Fruit fly (Drosophila melanogaster) whole organism, embryonic: ENCODE results near the gene CG12310.

ENCODE experiments used
- BEAF-32 ChIP-seq: fragments of 200-800 bp; sonication (Bioruptor generic); optimal IDR thresholded peaks from 3 replicates; lab custom pipeline; 2017; ENCODE audit warnings: missing biosample characterization, missing genetic modification characterization, mild to moderate bottlenecking, moderate library complexity, missing genetic modification reagents
- Bteb2 ChIP-seq: fragments of 200-800 bp; sonication (Bioruptor generic); optimal IDR thresholded peaks from 2 replicates; lab custom pipeline; 2016; ENCODE audit warnings: missing biosample characterization, missing genetic modification characterization
- CG11247 ChIP-seq: fragments of 200-800 bp; sonication (Bioruptor generic); IDR thresholded peaks from 2 replicates; pipeline ENCODE4 v1.3.6; 2022; ENCODE audit warnings: missing biosample characterization, missing genetic modification characterization
- CG12071 ChIP-seq: fragments of 200-800 bp; sonication (Bioruptor generic); optimal IDR thresholded peaks from 3 replicates; lab custom pipeline; 2018; ENCODE audit warnings: missing biosample characterization, mild to moderate bottlenecking, missing genetic modification characterization
- CG12299 ChIP-seq: fragments of 200-800 bp; sonication (Bioruptor generic); optimal IDR thresholded peaks from 2 replicates; lab custom pipeline; 2018; ENCODE audit warnings: missing biosample characterization, mild to moderate bottlenecking, missing genetic modification characterization
- CG13296 ChIP-seq: fragments of 200-800 bp; sonication (Bioruptor generic); optimal IDR thresholded peaks from 3 replicates; lab custom pipeline; 2018; ENCODE audit warnings: missing biosample characterization, mild to moderate bottlenecking, missing genetic modification characterization
- CG15269 ChIP-seq: fragments of 200-800 bp; sonication (Bioruptor generic); optimal IDR thresholded peaks from 2 replicates; lab custom pipeline; 2018; ENCODE audit warnings: missing biosample characterization, mild to moderate bottlenecking, missing genetic modification characterization, moderate library complexity
- CG16779 ChIP-seq: fragments of 200-800 bp; sonication (Bioruptor generic); IDR thresholded peaks from 2 replicates; pipeline ENCODE4 v1.3.6; 2022; ENCODE audit warnings: missing biosample characterization, missing genetic modification characterization
- CG16863 ChIP-seq: fragments of 200-800 bp; sonication (Bioruptor generic); optimal IDR thresholded peaks from 3 replicates; lab custom pipeline; 2016; ENCODE audit warnings: missing biosample characterization, missing genetic modification characterization
- CG17912 ChIP-seq: fragments of 200-800 bp; sonication (Bioruptor generic); optimal IDR thresholded peaks from 2 replicates; lab custom pipeline; 2018; ENCODE audit warnings: missing biosample characterization, mild to moderate bottlenecking, missing genetic modification characterization
- CG18011 ChIP-seq: fragments of 200-800 bp; sonication (Bioruptor generic); optimal IDR thresholded peaks from 2 replicates; lab custom pipeline; 2017; ENCODE audit warnings: missing biosample characterization, missing genetic modification characterization, mild to moderate bottlenecking, moderate library complexity, missing genotype
- CG18476 ChIP-seq: fragments of 200-800 bp; sonication (Bioruptor generic); optimal IDR thresholded peaks from 2 replicates; lab custom pipeline; 2016; ENCODE audit warnings: missing biosample characterization, mild to moderate bottlenecking, missing genetic modification characterization
- CG2129 ChIP-seq: fragments of 200-800 bp; sonication (Bioruptor generic); IDR thresholded peaks from 2 replicates; pipeline ENCODE4 v1.3.6; 2022; ENCODE audit warnings: missing biosample characterization, missing genetic modification characterization; ENCODE audit not compliant: partially characterized antibody
- CG2199 ChIP-seq: fragments of 200-800 bp; sonication (Bioruptor generic); IDR thresholded peaks from 3 replicates; pipeline ENCODE4 v1.3.6; 2022; ENCODE audit warnings: missing biosample characterization, missing genetic modification characterization
- CG34224 ChIP-seq: fragments of 200-800 bp; sonication (Bioruptor generic); IDR thresholded peaks from 3 replicates; pipeline ENCODE4 v1.3.6; 2022; ENCODE audit warnings: missing biosample characterization, missing genetic modification characterization; ENCODE audit not compliant: partially characterized antibody
- CG4404 ChIP-seq: fragments of 200-800 bp; sonication (Bioruptor generic); IDR thresholded peaks from 2 replicates; pipeline ENCODE4 v1.3.6; 2022; ENCODE audit warnings: missing biosample characterization, missing genetic modification characterization
- CG4730 ChIP-seq: fragments of 200-800 bp; sonication (Bioruptor generic); IDR thresholded peaks from 2 replicates; pipeline ENCODE4 v1.3.6; 2022; ENCODE audit warnings: missing biosample characterization, missing genetic modification characterization
- CG4820 ChIP-seq: fragments of 200-800 bp; sonication (Bioruptor generic); optimal IDR thresholded peaks from 3 replicates; lab custom pipeline; 2016; ENCODE audit warnings: missing biosample characterization, missing genetic modification characterization
- CG7357 ChIP-seq: fragments of 200-800 bp; sonication (Bioruptor generic); IDR thresholded peaks from 3 replicates; pipeline ENCODE4 v1.3.6; 2022; ENCODE audit warnings: missing biosample characterization, missing genetic modification characterization
- D19A ChIP-seq: fragments of 200-800 bp; optimal IDR thresholded peaks from 3 replicates; lab custom pipeline; 2019; ENCODE audit warnings: missing biosample characterization, mild to moderate bottlenecking, missing genetic modification characterization, moderate library complexity
- Gsc ChIP-seq: fragments of 200-800 bp; sonication (Bioruptor generic); IDR thresholded peaks from 2 replicates; pipeline ENCODE4 v1.3.6; 2022; ENCODE audit warnings: missing biosample characterization, missing genetic modification characterization
- Hand ChIP-seq: fragments of 200-800 bp; sonication (Bioruptor generic); optimal IDR thresholded peaks from 2 replicates; lab custom pipeline; 2017; ENCODE audit warnings: mild to moderate bottlenecking, missing biosample characterization, missing genetic modification reagents, missing genetic modification characterization
- Max ChIP-seq: fragments of 200-800 bp; sonication (Bioruptor generic); optimal IDR thresholded peaks from 2 replicates; lab custom pipeline; 2016; ENCODE audit warnings: missing biosample characterization, mild to moderate bottlenecking, missing genetic modification characterization
- Side ChIP-seq: fragments of 200-800 bp; sonication (Bioruptor generic); optimal IDR thresholded peaks from 2 replicates; lab custom pipeline; 2016; ENCODE audit warnings: missing biosample characterization, missing genetic modification characterization
- Stat92E ChIP-seq, 3 experiments: fragments of >200 bp in 2 of 3; fragments of 200-800 bp in 1 of 3; sonication (Bioruptor generic) in 1 of 3; optimal IDR thresholded peaks; 2 replicates each; lab custom pipeline; 2017 to 2019; ENCODE audit warnings: missing biosample characterization in 3 of 3, missing genetic modification characterization in 3 of 3, mild to moderate bottlenecking in 1 of 3, moderate library complexity in 1 of 3
- Tbp ChIP-seq: fragments of >200 bp; optimal IDR thresholded peaks from 2 replicates; lab custom pipeline; 2018; ENCODE audit warnings: missing biosample characterization, missing genetic modification characterization
- Trl ChIP-seq, 3 experiments: fragments of >200 bp in 2 of 3; fragments of 200-800 bp in 1 of 3; sonication (Bioruptor generic) in 1 of 3; optimal IDR thresholded peaks; 2 replicates in 1 of 3; 3 replicates in 2 of 3; lab custom pipeline; 2016 to 2017; ENCODE audit warnings: missing biosample characterization in 1 of 3, missing genetic modification characterization in 1 of 3
- ash1 ChIP-seq: fragments of 200-800 bp; sonication (Bioruptor generic); optimal IDR thresholded peaks from 2 replicates; lab custom pipeline; 2018; ENCODE audit warnings: missing biosample characterization, mild to moderate bottlenecking, missing genetic modification characterization
- ato ChIP-seq: fragments of 200-800 bp; sonication (Bioruptor generic); IDR thresholded peaks from 2 replicates; pipeline ENCODE4 v1.3.6; 2022; ENCODE audit warnings: missing biosample characterization, missing genetic modification characterization; ENCODE audit not compliant: partially characterized antibody
- cg ChIP-seq: fragments of 200-800 bp; sonication (Bioruptor generic); optimal IDR thresholded peaks from 3 replicates; lab custom pipeline; 2019; ENCODE audit warnings: missing biosample characterization, mild to moderate bottlenecking, missing genetic modification characterization, moderate library complexity
- chm ChIP-seq: fragments of 200-800 bp; sonication (Bioruptor generic); IDR thresholded peaks from 2 replicates; pipeline ENCODE4 v1.3.6; 2022; ENCODE audit warnings: missing biosample characterization, missing genetic modification characterization
- crol ChIP-seq: fragments of 200-800 bp; sonication (Bioruptor generic); IDR thresholded peaks from 2 replicates; pipeline ENCODE4 v1.3.6; 2022; ENCODE audit warnings: missing biosample characterization, missing genetic modification characterization
- dmrt11E ChIP-seq: fragments of 200-800 bp; sonication (Bioruptor generic); optimal IDR thresholded peaks from 3 replicates; lab custom pipeline; 2018; ENCODE audit warnings: missing biosample characterization, mild to moderate bottlenecking, missing genetic modification characterization, moderate library complexity
- esg ChIP-seq: fragments of 200-800 bp; sonication (Bioruptor generic); conservative IDR thresholded peaks from 2 replicates; pipeline ENCODE4 v1.3.6; 2022; ENCODE audit warnings: missing biosample characterization, missing genetic modification characterization
- fru ChIP-seq: fragments of >200 bp; optimal IDR thresholded peaks from 2 replicates; lab custom pipeline; 2017
- gcm ChIP-seq: fragments of 200-800 bp; sonication (Bioruptor generic); optimal IDR thresholded peaks from 2 replicates; lab custom pipeline; 2019; ENCODE audit warnings: missing biosample characterization, mild to moderate bottlenecking, missing genetic modification characterization, moderate library complexity
- gsb ChIP-seq: fragments of 200-800 bp; sonication (Bioruptor generic); IDR thresholded peaks from 2 replicates; pipeline ENCODE4 v1.3.6; 2022; ENCODE audit warnings: missing biosample characterization, missing genetic modification characterization
- ham ChIP-seq: fragments of 200-800 bp; sonication (Bioruptor generic); IDR thresholded peaks from 2 replicates; pipeline ENCODE4 v1.3.6; 2022; ENCODE audit warnings: missing biosample characterization, missing genetic modification characterization
- mam ChIP-seq: fragments of 200-800 bp; sonication (Bioruptor generic); optimal IDR thresholded peaks from 3 replicates; lab custom pipeline; 2016; ENCODE audit warnings: missing biosample characterization, missing genetic modification characterization
- nerfin-1 ChIP-seq: fragments of 200-800 bp; sonication (Bioruptor generic); optimal IDR thresholded peaks from 3 replicates; lab custom pipeline; 2019; ENCODE audit warnings: missing biosample characterization, mild to moderate bottlenecking, missing genetic modification characterization, moderate library complexity
- odd ChIP-seq: fragments of 200-800 bp; sonication (Bioruptor generic); optimal IDR thresholded peaks from 2 replicates; lab custom pipeline; 2017; ENCODE audit warnings: missing biosample characterization, mild to moderate bottlenecking, missing genetic modification characterization
- pum ChIP-seq: fragments of 200-800 bp; sonication (Bioruptor generic); optimal IDR thresholded peaks from 2 replicates; lab custom pipeline; 2016; ENCODE audit warnings: missing biosample characterization, missing genetic modification characterization
- row ChIP-seq: fragments of 200-800 bp; sonication (Bioruptor generic); IDR thresholded peaks from 3 replicates; pipeline ENCODE4 v1.3.6; 2022; ENCODE audit warnings: missing biosample characterization, missing genetic modification characterization
- sima ChIP-seq: fragments of 200-800 bp; sonication (Bioruptor generic); optimal IDR thresholded peaks from 2 replicates; lab custom pipeline; 2016; ENCODE audit warnings: missing biosample characterization, missing genetic modification characterization
- tap ChIP-seq: fragments of 200-800 bp; optimal IDR thresholded peaks from 3 replicates; lab custom pipeline; 2019; ENCODE audit warnings: missing biosample characterization, mild to moderate bottlenecking, missing genetic modification characterization, moderate library complexity
- trem ChIP-seq: fragments of 200-800 bp; optimal IDR thresholded peaks from 3 replicates; lab custom pipeline; 2019; ENCODE audit warnings: missing biosample characterization, mild to moderate bottlenecking, missing genetic modification characterization, moderate library complexity
- unc-4 ChIP-seq: fragments of 200-800 bp; sonication (Bioruptor generic); IDR thresholded peaks from 2 replicates; pipeline ENCODE4 v1.3.6; 2022; ENCODE audit warnings: missing biosample characterization, missing genetic modification characterization; ENCODE audit not compliant: partially characterized antibody
- unpg ChIP-seq: fragments of 200-800 bp; sonication (Bioruptor generic); optimal IDR thresholded peaks from 3 replicates; lab custom pipeline; 2018; ENCODE audit warnings: missing biosample characterization, mild to moderate bottlenecking, missing genetic modification characterization, moderate library complexity
- z ChIP-seq: fragments of 200-800 bp; sonication (Bioruptor generic); IDR thresholded peaks from 3 replicates; pipeline ENCODE4 v1.3.6; 2022; ENCODE audit warnings: missing biosample characterization, missing genetic modification characterization

CG12310 gene

dm6 chr3L:15011638-15012335, 38.8 kb downstream of the CG12310 start (continued):
- TF ChIP-seq CG16863 (GFP tag; lab: Kevin White, UChicago): peak; percentile 29
- TF ChIP-seq BEAF-32 (GFP tag; lab: Kevin White, UChicago): no peak
- TF ChIP-seq nerfin-1: peak; percentile 74
- TF ChIP-seq mam: peak; percentile 5
- TF ChIP-seq CG4404 (GFP tag; lab: Robert Waterston, UW): peak; percentile 50
- TF ChIP-seq chm (GFP tag; lab: Robert Waterston, UW): peak; percentile 65; the same call in 1 of the 2 replicates
- no peak for TF ChIP-seq cg (GFP tag; lab: Kevin White, UChicago)
- peak; percentile 60; the same call in 2 of the 3 replicates for TF ChIP-seq CG7357
- peak; percentile 69; the same call in 1 of the 3 replicates for TF ChIP-seq CG2199 (GFP tag; lab: Robert Waterston, UW)
- TF ChIP-seq Side (GFP tag; lab: Kevin White, UChicago): peak; percentile 23
- peak; percentile 69 for TF ChIP-seq Max (GFP tag; lab: Kevin White, UChicago)
- TF ChIP-seq CG4820: peak; percentile 75
- no peak for TF ChIP-seq Tbp (GFP tag; lab: Kevin White, UChicago)
- peak; percentile 41 for TF ChIP-seq CG4730 (GFP tag; lab: Robert Waterston, UW)
- no peak for TF ChIP-seq ham
- peak; percentile 27 for TF ChIP-seq Hand (GFP tag; lab: Kevin White, UChicago)
- no peak for TF ChIP-seq CG17912 (GFP tag; lab: Kevin White, UChicago)
- TF ChIP-seq sima (GFP tag; lab: Kevin White, UChicago): no peak
- TF ChIP-seq Bteb2 (GFP tag; lab: Kevin White, UChicago): peak; percentile 33
- peak; percentile 62 for TF ChIP-seq CG12299 (tag; lab: Kevin White, UChicago)
- TF ChIP-seq D19A (tag; lab: Kevin White, UChicago): peak; percentile 72
- no peak for TF ChIP-seq z (GFP tag; lab: Robert Waterston, UW)
- peak; percentile 17 for TF ChIP-seq CG18011 (GFP tag; lab: Kevin White, UChicago)
- TF ChIP-seq pum (GFP tag; lab: Kevin White, UChicago): peak; percentile 47
- TF ChIP-seq odd (GFP tag; lab: Kevin White, UChicago): peak; percentile 58
- TF ChIP-seq CG16779: no peak
- TF ChIP-seq tap (tag; lab: Kevin White, UChicago): peak; percentile 82
- TF ChIP-seq CG2129 (GFP tag; lab: Robert Waterston, UW): no peak
- TF ChIP-seq unpg: peak; percentile 92
- TF ChIP-seq unc-4 (GFP tag; lab: Robert Waterston, UW): no peak
- no peak for TF ChIP-seq CG34224
- TF ChIP-seq crol (GFP tag; lab: Robert Waterston, UW): no peak
- TF ChIP-seq trem (tag; lab: Kevin White, UChicago): peak; percentile 74
- TF ChIP-seq gsb: peak; percentile 29; the same call in 1 of the 2 replicates
- TF ChIP-seq Stat92E (GFP tag; optimal IDR thresholded peaks at IDR 0.05; lab: Kevin White, UChicago): peak in 1 of 3 experiments; percentile 33
- peak; percentile 38 for TF ChIP-seq CG18476 (GFP tag; lab: Kevin White, UChicago)
- TF ChIP-seq ato (GFP tag; lab: Robert Waterston, UW): no peak
- peak; percentile 71 for TF ChIP-seq CG13296 (GFP tag; lab: Kevin White, UChicago)
- no peak for TF ChIP-seq Trl (optimal IDR thresholded peaks at IDR 0.05; lab: Kevin White, UChicago)
- peak; percentile 3 for TF ChIP-seq Trl (GFP tag; optimal IDR thresholded peaks at IDR 0.05; lab: Kevin White, UChicago)
- no peak for TF ChIP-seq ash1 (GFP tag; lab: Kevin White, UChicago)
- no peak for TF ChIP-seq fru (lab: Kevin White, UChicago)
- peak; percentile 41 for TF ChIP-seq CG12071 (GFP tag; lab: Kevin White, UChicago)
- no peak for TF ChIP-seq Gsc (GFP tag; lab: Robert Waterston, UW)
- TF ChIP-seq row: peak; percentile 83
- TF ChIP-seq dmrt11E: peak; percentile 86
- TF ChIP-seq gcm (GFP tag; lab: Kevin White, UChicago): peak; percentile 84
- TF ChIP-seq CG15269: peak; percentile 84
- TF ChIP-seq esg: peak; percentile 66
- TF ChIP-seq CG11247 (GFP tag; lab: Robert Waterston, UW): peak; percentile 69
